Fruit fly (Drosophila melanogaster) whole organism, embryonic: Measurements from ENCODE around the gene CG14452.
A peak's percentile ranks its signal among the peaks of the same experiment; 100 is the strongest.

Experiments
- Atf6 ChIP-seq: fragments of 200-800 bp; sonication (Bioruptor generic); IDR thresholded peaks from 2 replicates; pipeline ENCODE4 v1.3.6; 2022; ENCODE audit warnings: missing biosample characterization, missing genetic modification characterization
- CG1024 ChIP-seq: fragments of 200-800 bp; sonication (Bioruptor generic); IDR thresholded peaks from 2 replicates; pipeline ENCODE4 v1.3.6; 2022; ENCODE audit warnings: missing biosample characterization, missing genetic modification characterization
- CG10321 ChIP-seq: fragments of 200-800 bp; sonication (Bioruptor generic); IDR thresholded peaks from 2 replicates; pipeline ENCODE4 v1.3.6; 2022; ENCODE audit warnings: missing biosample characterization, missing genetic modification characterization
- CG15601 ChIP-seq: fragments of 200-800 bp; sonication (Bioruptor generic); optimal IDR thresholded peaks from 3 replicates; lab custom pipeline; 2019; ENCODE audit warnings: missing biosample characterization, mild to moderate bottlenecking, missing genetic modification characterization, moderate library complexity
- CG17328 ChIP-seq: fragments of 200-800 bp; sonication (Bioruptor generic); IDR thresholded peaks from 2 replicates; pipeline ENCODE4 v1.3.6; 2022; ENCODE audit warnings: missing biosample characterization, missing genetic modification characterization
- CG17802 ChIP-seq: fragments of 200-800 bp; sonication (Bioruptor generic); optimal IDR thresholded peaks from 2 replicates; lab custom pipeline; 2018; ENCODE audit warnings: missing biosample characterization, mild to moderate bottlenecking, missing genetic modification characterization, moderate library complexity
- CG17829 ChIP-seq: fragments of 200-800 bp; optimal IDR thresholded peaks from 2 replicates; lab custom pipeline; 2019; ENCODE audit warnings: missing biosample characterization, mild to moderate bottlenecking, missing genetic modification characterization, moderate library complexity
- CG1832 ChIP-seq: fragments of 200-800 bp; sonication (Bioruptor generic); optimal IDR thresholded peaks from 2 replicates; lab custom pipeline; 2017; ENCODE audit warnings: missing biosample characterization, mild to moderate bottlenecking, missing genetic modification characterization, inconsistent platforms
- CG18619 ChIP-seq: fragments of 200-800 bp; sonication (Bioruptor generic); optimal IDR thresholded peaks from 3 replicates; lab custom pipeline; 2017; ENCODE audit warnings: missing biosample characterization, mild to moderate bottlenecking, missing genetic modification characterization
- CG2199 ChIP-seq: fragments of 200-800 bp; sonication (Bioruptor generic); IDR thresholded peaks from 3 replicates; pipeline ENCODE4 v1.3.6; 2022; ENCODE audit warnings: missing biosample characterization, missing genetic modification characterization
- CG2889 ChIP-seq: fragments of 200-800 bp; sonication (Bioruptor generic); IDR thresholded peaks from 3 replicates; pipeline ENCODE4 v1.3.6; 2022; ENCODE audit warnings: missing biosample characterization, missing genetic modification characterization
- CG30403 ChIP-seq: fragments of 200-800 bp; sonication (Bioruptor generic); optimal IDR thresholded peaks from 3 replicates; lab custom pipeline; 2016; ENCODE audit warnings: missing biosample characterization, missing genetic modification characterization
- CG3163 ChIP-seq: fragments of 200-800 bp; sonication (Bioruptor generic); optimal IDR thresholded peaks from 3 replicates; lab custom pipeline; 2016; ENCODE audit warnings: missing biosample characterization, missing genetic modification characterization
- CG4282 ChIP-seq: fragments of 200-800 bp; sonication (Bioruptor generic); optimal IDR thresholded peaks from 2 replicates; lab custom pipeline; 2016; ENCODE audit warnings: missing biosample characterization, missing genetic modification characterization
- CG4328 ChIP-seq: fragments of 200-800 bp; sonication (Bioruptor generic); optimal IDR thresholded peaks from 3 replicates; lab custom pipeline; 2017; ENCODE audit warnings: missing biosample characterization, missing genetic modification reagents, missing genetic modification characterization
- CG4617 ChIP-seq: fragments of 200-800 bp; sonication (Bioruptor generic); optimal IDR thresholded peaks from 3 replicates; lab custom pipeline; 2016; ENCODE audit warnings: missing biosample characterization, missing genetic modification characterization, borderline replicate concordance
- CG5953 ChIP-seq: fragments of 200-800 bp; sonication (Bioruptor generic); IDR thresholded peaks from 2 replicates; pipeline ENCODE4 v1.3.6; 2022; ENCODE audit warnings: missing biosample characterization, missing genetic modification characterization
- CG7357 ChIP-seq: fragments of 200-800 bp; sonication (Bioruptor generic); IDR thresholded peaks from 3 replicates; pipeline ENCODE4 v1.3.6; 2022; ENCODE audit warnings: missing biosample characterization, missing genetic modification characterization
- CG9817 ChIP-seq: fragments of 200-800 bp; sonication (Bioruptor generic); optimal IDR thresholded peaks from 2 replicates; lab custom pipeline; 2018; ENCODE audit warnings: missing biosample characterization, mild to moderate bottlenecking, missing genetic modification characterization, moderate library complexity
- D19B ChIP-seq: fragments of 200-800 bp; sonication (Bioruptor generic); optimal IDR thresholded peaks from 2 replicates; lab custom pipeline; 2017; ENCODE audit warnings: missing biosample characterization, mild to moderate bottlenecking, missing genetic modification characterization
- Dad ChIP-seq: fragments of 200-800 bp; sonication (Bioruptor generic); optimal IDR thresholded peaks from 3 replicates; lab custom pipeline; 2016; ENCODE audit warnings: missing biosample characterization, missing genetic modification characterization
- Dek ChIP-seq: fragments of 200-800 bp; sonication (Bioruptor generic); optimal IDR thresholded peaks from 3 replicates; lab custom pipeline; 2019; ENCODE audit warnings: missing biosample characterization, mild to moderate bottlenecking, missing genetic modification characterization, moderate library complexity
- Fer1 ChIP-seq: fragments of 200-800 bp; sonication (Bioruptor generic); optimal IDR thresholded peaks from 2 replicates; lab custom pipeline; 2017; ENCODE audit warnings: missing biosample characterization, mild to moderate bottlenecking, missing genetic modification characterization
- Fer3 ChIP-seq: fragments of 200-800 bp; sonication (Bioruptor generic); optimal IDR thresholded peaks from 2 replicates; lab custom pipeline; 2018; ENCODE audit warnings: missing biosample characterization, mild to moderate bottlenecking, missing genetic modification characterization, moderate library complexity
- Gug ChIP-seq: fragments of 200-800 bp; sonication (Bioruptor generic); IDR thresholded peaks from 4 replicates; pipeline ENCODE4 v1.3.6; 2022; ENCODE audit warnings: missing biosample characterization, missing genetic modification characterization
- H15 ChIP-seq: fragments of 200-800 bp; sonication (Bioruptor generic); IDR thresholded peaks from 3 replicates; pipeline ENCODE4 v1.3.6; 2022; ENCODE audit warnings: missing biosample characterization, missing genetic modification characterization
- HLH4C ChIP-seq: fragments of 200-800 bp; sonication (Bioruptor generic); IDR thresholded peaks from 3 replicates; pipeline ENCODE4 v1.3.6; 2022; ENCODE audit warnings: missing biosample characterization, missing genetic modification characterization; ENCODE audit not compliant: partially characterized antibody
- Hmr ChIP-seq: fragments of 200-800 bp; sonication (Bioruptor generic); optimal IDR thresholded peaks from 3 replicates; lab custom pipeline; 2017; ENCODE audit warnings: mild to moderate bottlenecking, missing biosample characterization, missing genetic modification reagents, missing genetic modification characterization
- Hr51 ChIP-seq, 2 experiments: fragments of 200-800 bp; sonication (Bioruptor generic); optimal IDR thresholded peaks; 2 replicates in 1 of 2; 3 replicates in 1 of 2; lab custom pipeline; 2016 to 2018; ENCODE audit warnings: missing biosample characterization in 2 of 2, missing genetic modification characterization in 2 of 2, mild to moderate bottlenecking in 1 of 2, moderate library complexity in 1 of 2
- MTF-1 ChIP-seq: fragments of 200-800 bp; sonication (Bioruptor generic); optimal IDR thresholded peaks from 2 replicates; lab custom pipeline; 2018; ENCODE audit warnings: missing biosample characterization, mild to moderate bottlenecking, missing genetic modification characterization, borderline replicate concordance
- Myb ChIP-seq: fragments of 200-800 bp; sonication (Bioruptor generic); optimal IDR thresholded peaks from 2 replicates; lab custom pipeline; 2016; ENCODE audit warnings: missing biosample characterization, missing genetic modification characterization
- PHDP ChIP-seq: fragments of 200-800 bp; sonication (Bioruptor generic); optimal IDR thresholded peaks from 3 replicates; lab custom pipeline; 2018; ENCODE audit warnings: missing biosample characterization, mild to moderate bottlenecking, missing genetic modification characterization, moderate library complexity
- Side ChIP-seq: fragments of 200-800 bp; sonication (Bioruptor generic); optimal IDR thresholded peaks from 2 replicates; lab custom pipeline; 2016; ENCODE audit warnings: missing biosample characterization, missing genetic modification characterization
- bab2 ChIP-seq: fragments of 200-800 bp; sonication (Bioruptor generic); optimal IDR thresholded peaks from 2 replicates; lab custom pipeline; 2016; ENCODE audit warnings: missing biosample characterization, missing genetic modification characterization
- bbx ChIP-seq: fragments of 200-800 bp; sonication (Bioruptor generic); IDR thresholded peaks from 2 replicates; pipeline ENCODE4 v1.3.6; 2022; ENCODE audit warnings: missing biosample characterization, missing genetic modification characterization; ENCODE audit not compliant: partially characterized antibody
- corto ChIP-seq: fragments of 200-800 bp; sonication (Bioruptor generic); optimal IDR thresholded peaks from 2 replicates; lab custom pipeline; 2016; ENCODE audit warnings: missing biosample characterization, mild to moderate bottlenecking, missing genetic modification characterization, moderate library complexity
- croc ChIP-seq: fragments of 200-800 bp; sonication (Bioruptor generic); conservative IDR thresholded peaks from 3 replicates; pipeline ENCODE4 v1.3.6; 2022; ENCODE audit warnings: missing biosample characterization, missing genetic modification characterization
- fd3F ChIP-seq: fragments of 200-800 bp; sonication (Bioruptor generic); optimal IDR thresholded peaks from 2 replicates; lab custom pipeline; 2018; ENCODE audit warnings: missing biosample characterization, mild to moderate bottlenecking, missing genetic modification characterization, moderate library complexity
- hb ChIP-seq: fragments of 200-800 bp; sonication (Bioruptor generic); IDR thresholded peaks from 3 replicates; pipeline ENCODE4 v1.3.6; 2022; ENCODE audit warnings: missing biosample characterization, missing genetic modification characterization; ENCODE audit not compliant: partially characterized antibody
- hth ChIP-seq: fragments of >200 bp; optimal IDR thresholded peaks from 2 replicates; lab custom pipeline; 2017; ENCODE audit warnings: inconsistent platforms
- lab ChIP-seq: fragments of 200-800 bp; sonication (Bioruptor generic); optimal IDR thresholded peaks from 3 replicates; lab custom pipeline; 2017; ENCODE audit warnings: missing biosample characterization, missing genetic modification characterization, mild to moderate bottlenecking, moderate library complexity, missing genetic modification reagents
- oc ChIP-seq: fragments of 200-800 bp; sonication (Bioruptor generic); optimal IDR thresholded peaks from 2 replicates; lab custom pipeline; 2018; ENCODE audit warnings: missing biosample characterization, mild to moderate bottlenecking, missing genetic modification characterization, moderate library complexity
- p53 ChIP-seq: fragments of 200-800 bp; sonication (Bioruptor generic); optimal IDR thresholded peaks from 2 replicates; lab custom pipeline; 2016; ENCODE audit warnings: missing biosample characterization, missing genetic modification characterization
- pan ChIP-seq, 4 experiments: fragments of >200 bp in 3 of 4; fragments of 200-800 bp in 1 of 4; sonication (Bioruptor generic) in 1 of 4; optimal IDR thresholded peaks in 3 of 4; IDR thresholded peaks in 1 of 4; 2 replicates each; pipeline versions ENCODE4 v1.3.6 to Lab custom; 2017 to 2022; ENCODE audit warnings: missing biosample characterization in 2 of 4, missing genetic modification characterization in 2 of 4, mixed read lengths in 1 of 4
- prd ChIP-seq, 3 experiments: fragments of >200 bp in 2 of 3; fragments of 200-800 bp in 1 of 3; sonication (Bioruptor generic) in 1 of 3; optimal IDR thresholded peaks in 2 of 3; IDR thresholded peaks in 1 of 3; 2 replicates in 2 of 3; 3 replicates in 1 of 3; pipeline versions ENCODE4 v1.3.6 to Lab custom; 2017 to 2022; ENCODE audit warnings: missing biosample characterization in 1 of 3, missing genetic modification characterization in 1 of 3
- stwl ChIP-seq: fragments of 200-800 bp; sonication (Bioruptor generic); optimal IDR thresholded peaks from 3 replicates; lab custom pipeline; 2018; ENCODE audit warnings: missing biosample characterization, mild to moderate bottlenecking, missing genetic modification characterization, moderate library complexity
- zf30C ChIP-seq: fragments of 200-800 bp; sonication (Bioruptor generic); optimal IDR thresholded peaks from 3 replicates; lab custom pipeline; 2018; ENCODE audit warnings: missing biosample characterization, mild to moderate bottlenecking, missing genetic modification characterization

Gene CG14452

dm6 chr3L:22717137-22717767, 21.5 kb downstream of the CG14452 start, which contains the start of the genes ArfGAP3 and CG32452 (continued):
- TF ChIP-seq prd (optimal IDR thresholded peaks at IDR 0.05; lab: Kevin White, UChicago) (no peak), prd (GFP tag; IDR thresholded peaks at IDR 0.05; lab: Robert Waterston, UW) (peak; percentile 84), Gug (GFP tag; lab: Robert Waterston, UW) (peak; percentile 51; the same call in 2 of the 4 replicates), bab2 (peak; percentile 67), hth (no peak), CG15601 (tag; lab: Kevin White, UChicago) (peak; percentile 77), Dad (GFP tag; lab: Kevin White, UChicago) (peak; percentile 48), stwl (tag; lab: Kevin White, UChicago) (peak; percentile 51), Atf6 (GFP tag; lab: Robert Waterston, UW) (peak; percentile 67), Fer1 (GFP tag; lab: Kevin White, UChicago) (no peak), Dek (tag; lab: Kevin White, UChicago) (peak; percentile 61), CG5953 (GFP tag; lab: Robert Waterston, UW) (no peak), PHDP (tag; lab: Kevin White, UChicago) (peak; percentile 66), lab (GFP tag; lab: Kevin White, UChicago) (peak; percentile 70), Hmr (GFP tag; lab: Kevin White, UChicago) (peak; percentile 72), D19B (GFP tag; lab: Kevin White, UChicago) (peak; percentile 45), CG10321 (no peak), CG17829 (tag; lab: Kevin White, UChicago) (peak; percentile 82), CG18619 (GFP tag; lab: Kevin White, UChicago) (peak; percentile 74), CG2889 (GFP tag; lab: Robert Waterston, UW) (0 out of 3 replicates have a peak, but pooled peaks have one; percentile 37), HLH4C (peak; percentile 51), CG3163 (GFP tag; lab: Kevin White, UChicago) (peak; percentile 20), Myb (GFP tag; lab: Kevin White, UChicago) (peak; percentile 66), pan (optimal IDR thresholded peaks at IDR 0.05; lab: Kevin White, UChicago) (no peak), pan (GFP tag; optimal IDR thresholded peaks at IDR 0.05 in 1 of 2, IDR thresholded peaks at IDR 0.05 in 1 of 2) (peak in 1 of 2 experiments; percentile 79), hb (GFP tag; lab: Robert Waterston, UW) (no peak), CG30403 (GFP tag; lab: Kevin White, UChicago) (peak; percentile 86), CG7357 (GFP tag; lab: Robert Waterston, UW) (peak; percentile 53; the same call in 1 of the 3 replicates), CG17802 (tag; lab: Kevin White, UChicago) (peak; percentile 58), bbx (GFP tag; lab: Robert Waterston, UW) (peak; percentile 26; the same call in 1 of the 2 replicates), H15 (GFP tag; lab: Robert Waterston, UW) (peak; percentile 62; the same call in 1 of the 3 replicates), croc (GFP tag; lab: Robert Waterston, UW) (peak; percentile 26; the same call in 1 of the 3 replicates), CG2199 (GFP tag; lab: Robert Waterston, UW) (no peak), fd3F (GFP tag; lab: Kevin White, UChicago) (peak; percentile 64), CG4282 (GFP tag; lab: Kevin White, UChicago) (no peak), CG4617 (GFP tag; lab: Kevin White, UChicago) (no peak), Fer3 (tag; lab: Kevin White, UChicago) (peak; percentile 78), p53 (GFP tag; lab: Kevin White, UChicago) (peak; percentile 46), corto (GFP tag; lab: Kevin White, UChicago) (no peak), zf30C (GFP tag; lab: Kevin White, UChicago) (no peak), Hr51 (GFP tag; optimal IDR thresholded peaks at IDR 0.05; lab: Kevin White, UChicago) (peak; percentile 52 to 75), oc (tag; lab: Kevin White, UChicago) (peak; percentile 33), Side (peak; percentile 30), CG1832 (no peak), CG1024 (GFP tag; lab: Robert Waterston, UW) (0 out of 2 replicates have a peak, but pooled peaks have one; percentile 28), MTF-1 (peak; percentile 50), CG9817 (tag; lab: Kevin White, UChicago) (peak; percentile 75), CG17328 (peak; percentile 72), CG4328 (peak; percentile 56)
